Worm (Caenorhabditis elegans): ENCODE measurements around the gene sre-46.
A peak's percentile ranks its signal among the peaks of the same experiment; 100 is the strongest.

The sre-46 gene

DNA sequence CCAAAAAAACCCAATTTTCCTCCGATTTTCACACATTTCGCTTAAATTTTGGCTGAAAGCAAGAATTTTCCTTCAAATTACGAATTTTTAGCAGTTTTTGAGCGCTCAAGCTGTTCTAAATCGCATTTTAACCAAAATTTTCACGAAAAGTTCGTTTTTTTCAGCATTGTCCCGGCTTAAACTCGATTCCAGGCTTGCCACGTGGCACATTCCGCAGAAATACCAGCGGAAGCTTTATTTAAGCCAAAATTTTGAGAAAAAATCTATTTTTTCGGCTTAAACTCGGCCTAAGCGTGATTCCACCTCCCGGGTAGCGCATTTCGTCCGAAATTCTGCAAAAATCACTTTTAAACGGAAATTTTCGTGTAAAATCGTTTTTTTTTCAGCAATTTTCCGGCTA lies 2.6 kb upstream of the sre-46 start:
- TF ChIP-seq C08G9.2 (tag; optimal IDR thresholded peaks at IDR 0.05): no peak
- no peak for TF ChIP-seq pros-1 (tag; optimal IDR thresholded peaks at IDR 0.05)
- TF ChIP-seq T23F11.4 (GFP tag; optimal IDR thresholded peaks at IDR 0.05): no peak
- no peak for TF ChIP-seq ceh-9 (tag; optimal IDR thresholded peaks at IDR 0.05)
- no peak for TF ChIP-seq ceh-45 (GFP tag; IDR thresholded peaks at IDR 0.05)
- TF ChIP-seq npax-4 (tag; optimal IDR thresholded peaks at IDR 0.05): no peak
- no peak for TF ChIP-seq lin-11 (tag; optimal IDR thresholded peaks at IDR 0.05)
- TF ChIP-seq F13H6.1 (tag; optimal IDR thresholded peaks at IDR 0.05): no peak
- TF ChIP-seq ztf-16 (tag; optimal IDR thresholded peaks at IDR 0.05): no peak
- TF ChIP-seq zip-5 (tag; optimal IDR thresholded peaks at IDR 0.05): no peak
- no peak for TF ChIP-seq che-1 (tag; optimal IDR thresholded peaks at IDR 0.05)
- no peak for TF ChIP-seq hlh-8 (tag; optimal IDR thresholded peaks at IDR 0.05)
- no peak for TF ChIP-seq mec-3 (tag; optimal IDR thresholded peaks at IDR 0.05; ENCODE audit: borderline replicate concordance)

- TF ChIP-seq hlh-6 (tag; optimal IDR thresholded peaks at IDR 0.05) (no peak), tbx-2 (tag; optimal IDR thresholded peaks at IDR 0.05) (no peak), ceh-31 (tag; optimal IDR thresholded peaks at IDR 0.05) (peak; percentile 12), C08G9.2 (tag; optimal IDR thresholded peaks at IDR 0.05) (peak; percentile 14), ets-4 (tag; optimal IDR thresholded peaks at IDR 0.05) (no peak)
Measured at ce11 chrII:13722763-13723162, 1.6 kb upstream of the sre-46 start, which contains the start of gene Y54G9A.5. Gene Y54G9A.5 (plus strand): TSS chrII:13723007.

ce11 chrII:13720650-13721049 lies 468 bp downstream of the sre-46 start:
- TF ChIP-seq tbx-7 (tag; optimal IDR thresholded peaks at IDR 0.05) (no peak), ceh-19 (GFP tag; optimal IDR thresholded peaks at IDR 0.05) (no peak), ceh-45 (GFP tag; IDR thresholded peaks at IDR 0.05) (0 out of 2 replicates have a peak, but pooled peaks have one; percentile 17), elt-4 (tag; optimal IDR thresholded peaks at IDR 0.05) (no peak)

DNA sequence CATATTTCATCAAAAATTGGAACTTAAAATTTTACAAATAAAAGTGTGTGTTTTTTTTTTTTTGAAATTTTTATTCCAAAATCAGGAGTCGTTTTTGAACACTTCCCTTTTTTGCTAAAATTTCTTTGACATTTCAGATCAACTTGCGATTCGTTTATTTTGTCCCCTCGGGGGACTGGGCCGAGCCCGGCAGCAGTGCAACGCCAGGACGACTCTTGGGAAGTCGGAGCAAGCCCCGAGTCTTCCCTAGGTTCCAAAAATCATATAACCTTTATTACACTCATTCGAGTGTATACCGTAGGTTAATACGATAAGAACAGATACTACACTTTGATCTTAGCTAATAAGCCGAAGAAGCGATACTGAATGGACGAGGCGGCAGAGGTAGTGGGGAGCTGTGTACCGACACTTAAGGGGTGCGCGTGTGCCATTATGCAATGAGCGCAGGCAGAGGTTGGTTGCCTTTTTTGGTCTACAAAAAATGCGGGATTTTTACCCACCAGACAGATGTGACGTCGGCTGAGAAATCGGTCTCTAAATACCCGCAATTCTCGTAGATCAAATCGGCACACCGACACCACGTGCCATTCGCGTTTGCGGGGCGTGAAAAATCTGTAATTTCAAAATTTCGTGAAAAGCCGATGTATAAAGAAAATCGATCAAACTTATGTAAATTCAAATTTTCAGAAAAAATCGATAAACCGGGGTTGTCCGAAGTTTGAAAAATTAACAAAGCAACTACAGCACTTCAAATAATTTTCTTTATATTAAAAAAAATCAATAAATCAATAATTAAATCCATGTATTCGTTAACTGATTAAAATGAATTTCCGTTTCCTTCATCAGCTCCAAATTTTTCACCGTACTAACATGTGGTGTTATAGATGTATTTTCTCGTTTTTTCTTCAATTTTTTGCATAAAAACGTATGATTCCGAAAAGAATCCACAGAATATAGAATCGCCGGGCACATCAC lies 3.4 kb downstream of the sre-46 start:
- no peak for TF ChIP-seq unc-86 (tag; optimal IDR thresholded peaks at IDR 0.05)
- TF ChIP-seq ceh-24 (tag; optimal IDR thresholded peaks at IDR 0.05): no peak
- no peak for TF ChIP-seq zip-5 (tag; optimal IDR thresholded peaks at IDR 0.05)
- no peak for TF ChIP-seq hlh-6 (tag; optimal IDR thresholded peaks at IDR 0.05)
- no peak for TF ChIP-seq madf-2 (tag; optimal IDR thresholded peaks at IDR 0.05)
- no peak for TF ChIP-seq pat-9 (tag; optimal IDR thresholded peaks at IDR 0.05)
- TF ChIP-seq sox-4 (tag; optimal IDR thresholded peaks at IDR 0.05): no peak
- TF ChIP-seq hlh-13 (GFP tag; optimal IDR thresholded peaks at IDR 0.05): no peak
- no peak for TF ChIP-seq C38D4.7 (GFP tag; optimal IDR thresholded peaks at IDR 0.05)
- TF ChIP-seq ztf-16 (tag; optimal IDR thresholded peaks at IDR 0.05): no peak
- no peak for TF ChIP-seq tbx-2 (tag; optimal IDR thresholded peaks at IDR 0.05)
- TF ChIP-seq elt-4 (tag; optimal IDR thresholded peaks at IDR 0.05): no peak
- no peak for TF ChIP-seq lim-6 (tag; optimal IDR thresholded peaks at IDR 0.05)
- no peak for TF ChIP-seq nfya-1 (tag; optimal IDR thresholded peaks at IDR 0.05)
- no peak for TF ChIP-seq pax-1 (tag; optimal IDR thresholded peaks at IDR 0.05)
- no peak for TF ChIP-seq rnt-1 (tag; optimal IDR thresholded peaks at IDR 0.05)
- no peak for TF ChIP-seq fkh-6 (tag; optimal IDR thresholded peaks at IDR 0.05)
- no peak for TF ChIP-seq eyg-1 (tag; optimal IDR thresholded peaks at IDR 0.05)
- no peak for TF ChIP-seq odd-2 (tag; optimal IDR thresholded peaks at IDR 0.05)
